Worm (Caenorhabditis elegans): Measurements from ENCODE around the gene R10D12.6.

DNA sequence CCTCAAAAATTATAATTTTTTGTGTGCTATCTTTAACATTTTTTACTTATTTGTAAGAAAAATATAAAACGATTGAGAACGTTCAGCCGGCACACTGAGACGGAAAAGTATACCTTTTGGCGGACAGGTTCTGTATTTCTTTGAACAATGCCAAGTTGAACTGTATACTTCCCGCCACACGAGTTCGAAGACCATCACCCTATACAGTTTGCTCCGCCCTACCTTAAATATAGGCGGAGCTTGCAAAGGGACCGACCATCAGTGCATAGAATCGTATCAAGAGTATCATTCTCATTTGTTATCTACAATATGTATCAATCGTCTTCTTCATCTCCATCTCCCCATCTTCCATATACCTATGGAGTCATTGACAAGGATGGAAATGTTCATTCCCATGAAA is 35.7 kb downstream of the R10D12.6 start, which contains the start of gene end-1:
- TF ChIP-seq F13C5.2 (tag; optimal IDR thresholded peaks at IDR 0.05), result no peak
- TF ChIP-seq ama-1 (optimal IDR thresholded peaks at IDR 0.05), result no peak
- TF ChIP-seq flt-1 (GFP tag; IDR thresholded peaks at IDR 0.05), result no peak
- no peak for TF ChIP-seq tbx-37 (GFP tag; conservative IDR thresholded peaks at IDR 0.05)

Data from whole organism, early embryonic.